Worm (Caenorhabditis elegans): ENCODE measurements around the gene F01F1.3.

Gene F01F1.3

DNA sequence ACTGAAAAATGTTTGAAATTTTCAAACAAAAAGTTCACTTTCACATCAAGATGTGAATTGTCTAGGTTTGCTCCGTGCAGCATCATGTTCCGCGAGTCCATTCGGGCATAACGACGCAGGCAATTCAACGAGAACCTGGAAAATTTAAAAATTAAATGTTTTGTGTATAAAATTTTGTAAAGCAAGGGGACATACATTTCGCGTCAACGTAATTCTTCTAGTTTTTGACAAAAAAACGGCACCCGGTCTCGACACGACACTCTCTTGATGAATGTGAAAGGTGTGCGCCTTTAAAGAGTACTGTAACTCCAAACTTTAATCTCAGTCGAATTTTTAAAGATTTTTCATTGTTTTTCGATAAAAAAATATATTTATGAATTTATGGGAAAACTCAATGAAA, 37.7 kb upstream of the F01F1.3 start, which contains the start of gene R12B2.6:
R12B2.6 (minus strand) TSS at position 101 of the 400 bp plus-strand sequence.
- no peak for TF ChIP-seq hnd-1 (tag; optimal IDR thresholded peaks at IDR 0.05)
- TF ChIP-seq aly-1 (tag; optimal IDR thresholded peaks at IDR 0.05), result no peak

ce11 chrIII:5834663-5835062, 37.1 kb upstream of the F01F1.3 start:
- TF ChIP-seq scrt-1 (GFP tag; IDR thresholded peaks at IDR 0.05) (no peak), ets-7 (tag; optimal IDR thresholded peaks at IDR 0.05) (no peak), ceh-36 (tag; optimal IDR thresholded peaks at IDR 0.05) (no peak), sea-1 (GFP tag; conservative IDR thresholded peaks at IDR 0.05) (no peak), tbx-37 (GFP tag; conservative IDR thresholded peaks at IDR 0.05) (no peak), hmg-4 (GFP tag; optimal IDR thresholded peaks at IDR 0.05) (no peak), pes-1 (GFP tag; IDR thresholded peaks at IDR 0.05) (no peak), hmbx-1 (tag; optimal IDR thresholded peaks at IDR 0.05) (no peak), tbx-11 (GFP tag; IDR thresholded peaks at IDR 0.05) (no peak), B0310.2 (tag; optimal IDR thresholded peaks at IDR 0.05) (no peak), flt-1 (GFP tag; IDR thresholded peaks at IDR 0.05) (no peak), aly-1 (tag; optimal IDR thresholded peaks at IDR 0.05) (no peak), tra-4 (tag; optimal IDR thresholded peaks at IDR 0.05) (no peak), ama-1 (optimal IDR thresholded peaks at IDR 0.05) (no peak), hnd-1 (tag; optimal IDR thresholded peaks at IDR 0.05) (no peak), ceh-13 (GFP tag; optimal IDR thresholded peaks at IDR 0.05) (no peak), F13C5.2 (tag; optimal IDR thresholded peaks at IDR 0.05) (no peak)

DNA sequence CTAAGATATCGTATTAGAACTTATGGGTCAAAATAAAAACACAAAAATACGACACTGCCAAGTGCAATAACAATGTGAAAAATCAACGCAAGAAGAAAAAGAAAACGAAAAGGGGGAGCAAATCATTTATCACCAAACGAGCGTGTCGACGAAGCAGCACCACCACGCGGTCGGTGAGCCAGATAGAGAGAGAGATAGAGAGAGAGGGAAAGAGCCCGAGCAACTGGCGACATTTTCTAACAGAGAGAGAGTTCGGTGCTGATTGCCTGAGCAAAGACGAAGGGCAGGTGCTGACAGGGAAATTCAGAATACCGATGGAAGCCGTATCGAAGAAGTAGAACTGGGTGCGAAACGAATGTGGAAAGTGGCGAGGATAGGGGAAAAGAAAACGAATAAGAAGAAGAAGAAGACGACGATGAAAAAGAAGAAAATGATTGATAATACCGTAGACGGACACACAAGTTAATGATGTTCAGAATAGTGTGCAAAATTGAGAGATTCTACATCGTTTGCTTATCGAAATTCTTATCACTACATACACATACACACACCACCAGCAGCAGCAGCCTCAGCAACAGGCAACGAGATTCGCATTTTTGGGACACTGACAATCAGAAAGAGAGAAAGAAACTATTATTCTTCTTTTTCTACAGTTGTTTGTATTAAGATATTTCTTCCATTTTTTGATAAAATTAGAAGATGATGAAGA, 36.4 kb upstream of the F01F1.3 start:
- TF ChIP-seq tbx-37 (GFP tag; conservative IDR thresholded peaks at IDR 0.05), result no peak
- TF ChIP-seq ets-7 (tag; optimal IDR thresholded peaks at IDR 0.05), result no peak
- no peak for TF ChIP-seq tbx-11 (GFP tag; IDR thresholded peaks at IDR 0.05)
- TF ChIP-seq ceh-13 (GFP tag; optimal IDR thresholded peaks at IDR 0.05), result no peak
- TF ChIP-seq pes-1 (GFP tag; IDR thresholded peaks at IDR 0.05), result no peak
- TF ChIP-seq scrt-1 (GFP tag; IDR thresholded peaks at IDR 0.05), result no peak
- no peak for TF ChIP-seq F13C5.2 (tag; optimal IDR thresholded peaks at IDR 0.05)
- TF ChIP-seq tra-4 (tag; optimal IDR thresholded peaks at IDR 0.05), result no peak
- TF ChIP-seq aly-1 (tag; optimal IDR thresholded peaks at IDR 0.05), result no peak
- no peak for TF ChIP-seq hmg-4 (GFP tag; optimal IDR thresholded peaks at IDR 0.05)
- TF ChIP-seq ama-1 (optimal IDR thresholded peaks at IDR 0.05), result no peak

DNA sequence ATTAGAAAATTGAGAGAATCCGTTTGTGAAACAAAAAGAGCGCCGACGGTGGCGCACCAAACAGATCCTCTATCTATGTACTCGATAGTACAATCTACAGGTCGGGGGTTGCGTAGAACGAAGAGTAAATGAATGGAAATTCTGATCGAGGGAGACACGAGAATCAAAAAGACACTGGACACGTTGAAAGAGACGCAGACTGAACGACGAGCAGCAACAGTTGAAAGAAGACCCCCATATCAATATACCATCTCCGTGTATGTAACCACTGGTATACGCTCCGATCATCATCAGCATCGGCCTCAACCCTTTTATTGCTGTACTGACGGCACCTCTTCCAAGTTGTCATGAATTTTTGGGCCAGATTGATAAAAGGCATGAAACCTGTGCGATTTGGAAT, 35.5 kb upstream of the F01F1.3 start:
- TF ChIP-seq scrt-1 (GFP tag; IDR thresholded peaks at IDR 0.05) (no peak), aly-1 (tag; optimal IDR thresholded peaks at IDR 0.05) (no peak), ceh-13 (GFP tag; optimal IDR thresholded peaks at IDR 0.05) (no peak), sea-1 (GFP tag; conservative IDR thresholded peaks at IDR 0.05) (no peak), ceh-36 (tag; optimal IDR thresholded peaks at IDR 0.05) (no peak), hmbx-1 (tag; optimal IDR thresholded peaks at IDR 0.05) (no peak), hmg-4 (GFP tag; optimal IDR thresholded peaks at IDR 0.05) (no peak), F13C5.2 (tag; optimal IDR thresholded peaks at IDR 0.05) (no peak), tra-4 (tag; optimal IDR thresholded peaks at IDR 0.05) (no peak), ama-1 (optimal IDR thresholded peaks at IDR 0.05) (no peak), B0310.2 (tag; optimal IDR thresholded peaks at IDR 0.05) (no peak), flt-1 (GFP tag; IDR thresholded peaks at IDR 0.05) (no peak), tbx-11 (GFP tag; IDR thresholded peaks at IDR 0.05) (no peak), ets-7 (tag; optimal IDR thresholded peaks at IDR 0.05) (no peak), hnd-1 (tag; optimal IDR thresholded peaks at IDR 0.05) (no peak), tbx-37 (GFP tag; conservative IDR thresholded peaks at IDR 0.05) (no peak), pes-1 (GFP tag; IDR thresholded peaks at IDR 0.05) (no peak)

DNA sequence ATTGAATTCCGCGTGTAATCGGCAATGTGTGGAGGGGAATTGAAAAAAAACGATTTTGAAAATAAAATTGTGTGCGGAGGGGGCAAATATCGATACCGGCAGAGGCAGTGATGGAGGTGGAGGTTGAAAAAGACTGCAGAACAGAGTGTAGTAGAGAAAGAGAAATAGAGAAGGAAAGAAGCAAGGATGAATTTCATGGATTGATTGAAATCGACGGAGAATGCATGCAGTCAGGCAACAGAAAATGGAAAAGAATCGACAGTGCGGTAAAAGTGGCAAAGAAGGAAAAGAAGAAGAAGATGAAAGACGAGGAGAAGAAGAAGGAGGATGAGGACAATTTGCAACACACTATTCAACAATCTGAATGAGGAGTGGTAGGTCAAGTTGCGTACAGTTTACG, 34.9 kb upstream of the F01F1.3 start, which contains the start of gene W04D12.1:
W04D12.1 (plus strand) TSS at position 111 of the 400 bp plus-strand sequence.
- TF ChIP-seq ceh-36 (tag; optimal IDR thresholded peaks at IDR 0.05), result no peak
- TF ChIP-seq hnd-1 (tag; optimal IDR thresholded peaks at IDR 0.05), result no peak
- TF ChIP-seq B0310.2 (tag; optimal IDR thresholded peaks at IDR 0.05), result no peak
- TF ChIP-seq scrt-1 (GFP tag; IDR thresholded peaks at IDR 0.05), result no peak
- no peak for TF ChIP-seq aly-1 (tag; optimal IDR thresholded peaks at IDR 0.05)
- TF ChIP-seq sea-1 (GFP tag; conservative IDR thresholded peaks at IDR 0.05), result no peak
- TF ChIP-seq flt-1 (GFP tag; IDR thresholded peaks at IDR 0.05), result no peak
- TF ChIP-seq ets-7 (tag; optimal IDR thresholded peaks at IDR 0.05), result no peak
- TF ChIP-seq F13C5.2 (tag; optimal IDR thresholded peaks at IDR 0.05), result no peak
- TF ChIP-seq tbx-11 (GFP tag; IDR thresholded peaks at IDR 0.05), result no peak
- TF ChIP-seq hmbx-1 (tag; optimal IDR thresholded peaks at IDR 0.05), result no peak
- TF ChIP-seq tbx-37 (GFP tag; conservative IDR thresholded peaks at IDR 0.05), result no peak
- no peak for TF ChIP-seq tra-4 (tag; optimal IDR thresholded peaks at IDR 0.05)
- no peak for TF ChIP-seq ceh-13 (GFP tag; optimal IDR thresholded peaks at IDR 0.05)
- no peak for TF ChIP-seq pes-1 (GFP tag; IDR thresholded peaks at IDR 0.05)
- TF ChIP-seq hmg-4 (GFP tag; optimal IDR thresholded peaks at IDR 0.05), result no peak
- TF ChIP-seq ama-1 (optimal IDR thresholded peaks at IDR 0.05), result no peak

DNA sequence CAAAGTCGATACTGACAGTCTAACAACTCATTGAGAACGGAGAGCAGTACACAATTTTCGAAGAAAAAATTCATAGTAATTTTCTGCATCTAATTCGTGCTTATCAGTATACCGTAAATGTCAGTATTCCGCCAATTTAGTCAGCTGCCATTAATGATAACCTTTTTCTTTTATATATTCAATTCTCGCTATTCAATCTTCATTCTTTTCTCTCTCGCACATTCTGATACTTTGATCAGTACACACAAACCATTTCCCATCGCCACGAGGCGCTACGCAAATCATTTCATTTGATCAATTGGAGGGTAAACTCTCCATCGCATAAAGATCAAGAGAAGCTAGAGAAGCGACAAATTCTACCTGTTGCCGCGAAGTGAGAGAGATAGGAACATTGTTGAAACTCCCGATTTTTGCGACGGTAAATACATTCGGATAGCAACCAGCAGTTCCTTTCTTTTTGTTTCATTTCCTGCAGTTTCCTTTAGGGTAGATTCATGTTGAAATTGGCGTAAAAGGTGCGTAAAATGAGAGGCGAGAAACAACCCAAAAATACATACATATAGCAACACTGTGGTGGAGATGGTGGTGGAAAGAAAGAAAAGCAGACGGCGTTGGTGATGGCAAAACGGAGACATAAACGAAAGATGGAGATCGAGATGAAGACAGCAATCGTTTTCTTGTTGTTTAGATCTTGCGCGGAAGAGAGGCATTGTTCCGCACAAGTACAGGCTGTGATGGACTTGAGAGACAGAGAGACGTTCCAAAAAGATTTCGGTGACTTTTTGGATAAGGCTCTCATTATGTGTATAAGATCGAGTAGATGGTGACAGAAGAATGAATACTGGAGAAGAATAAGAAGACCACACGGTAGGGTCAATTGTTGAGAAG, 33.3 kb upstream of the F01F1.3 start:
- TF ChIP-seq tra-4 (tag; optimal IDR thresholded peaks at IDR 0.05), result no peak
- TF ChIP-seq hnd-1 (tag; optimal IDR thresholded peaks at IDR 0.05), result no peak
- no peak for TF ChIP-seq hmg-4 (GFP tag; optimal IDR thresholded peaks at IDR 0.05)
- TF ChIP-seq ets-7 (tag; optimal IDR thresholded peaks at IDR 0.05), result no peak
- TF ChIP-seq flt-1 (GFP tag; IDR thresholded peaks at IDR 0.05), result no peak
- no peak for TF ChIP-seq ceh-13 (GFP tag; optimal IDR thresholded peaks at IDR 0.05)
- no peak for TF ChIP-seq B0310.2 (tag; optimal IDR thresholded peaks at IDR 0.05)
- no peak for TF ChIP-seq F13C5.2 (tag; optimal IDR thresholded peaks at IDR 0.05)
- TF ChIP-seq scrt-1 (GFP tag; IDR thresholded peaks at IDR 0.05), result no peak
- no peak for TF ChIP-seq tbx-11 (GFP tag; IDR thresholded peaks at IDR 0.05)
- TF ChIP-seq hmbx-1 (tag; optimal IDR thresholded peaks at IDR 0.05), result no peak
- TF ChIP-seq pes-1 (GFP tag; IDR thresholded peaks at IDR 0.05), result no peak
- TF ChIP-seq aly-1 (tag; optimal IDR thresholded peaks at IDR 0.05), result no peak
- no peak for TF ChIP-seq sea-1 (GFP tag; conservative IDR thresholded peaks at IDR 0.05)
- TF ChIP-seq ama-1 (optimal IDR thresholded peaks at IDR 0.05), result no peak
- TF ChIP-seq ceh-36 (tag; optimal IDR thresholded peaks at IDR 0.05), result no peak
